Fruit fly (Drosophila melanogaster): ENCODE results near the gene deltaCOP.

- TF ChIP-seq Snoo (tag; optimal IDR thresholded peaks at IDR 0.05) (no peak), CG4496 (GFP tag; IDR thresholded peaks at IDR 0.05) (no peak), Ets98B (GFP tag; IDR thresholded peaks at IDR 0.05) (no peak)
Observed at dm6 chrX:1849914-1850313, 11.7 kb downstream of the deltaCOP start.
